Fruit fly (Drosophila melanogaster): ENCODE data around the gene Kaz1-ORFB.
A peak's percentile ranks its signal among the peaks of the same experiment; 100 is the strongest.

Kaz1-ORFB gene

DNA sequence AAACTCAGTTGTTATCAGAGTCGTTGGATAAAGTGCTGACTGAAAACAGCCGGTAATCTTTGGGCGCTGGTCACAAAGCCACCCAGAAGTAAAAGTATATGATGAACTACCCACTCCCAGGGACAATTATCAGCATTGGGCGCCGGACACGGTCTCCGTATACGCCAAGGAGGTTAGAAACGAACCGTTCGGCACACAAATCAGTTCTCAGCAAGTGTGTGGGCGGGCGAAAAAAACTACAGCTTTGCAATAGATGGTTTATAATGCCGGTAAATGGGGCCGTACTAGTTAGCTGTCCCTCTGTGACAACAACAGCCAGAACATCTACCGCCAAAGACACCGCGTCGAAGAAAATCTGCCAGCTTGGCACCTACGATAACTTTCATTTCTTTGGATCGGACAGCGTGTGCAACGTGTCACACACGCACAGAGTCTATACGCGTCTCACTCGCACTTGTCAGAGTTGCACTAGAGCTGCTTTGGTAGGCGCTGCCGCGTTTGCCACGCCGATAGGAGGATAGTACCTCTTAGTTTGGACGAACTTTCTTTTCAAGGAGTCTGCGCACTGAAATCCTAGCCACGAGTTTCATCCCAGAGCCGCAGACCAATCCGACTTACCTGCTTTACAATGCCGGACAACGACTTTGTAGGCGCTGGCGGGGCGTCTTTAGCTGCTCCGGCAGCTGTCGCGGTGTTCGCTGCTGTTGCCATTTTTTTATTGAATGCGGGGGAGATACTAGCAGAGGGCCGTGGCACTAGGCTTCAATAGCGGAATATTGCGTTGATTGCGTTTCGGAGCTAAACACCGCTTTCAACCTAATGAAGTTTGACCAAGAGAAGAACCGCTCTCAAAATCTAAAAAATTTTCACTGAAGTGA lies 47.3 kb downstream of the Kaz1-ORFB start:
- TF ChIP-seq Mnt (GFP tag; optimal IDR thresholded peaks at IDR 0.05) (peak; percentile 48), cic (GFP tag; optimal IDR thresholded peaks at IDR 0.05) (no peak), CG33017 (tag; optimal IDR thresholded peaks at IDR 0.05) (no peak)

- TF ChIP-seq bab1 (GFP tag; optimal IDR thresholded peaks at IDR 0.05) (peak; percentile 19), toe (GFP tag; optimal IDR thresholded peaks at IDR 0.05) (peak; percentile 76), CG7045 (GFP tag; optimal IDR thresholded peaks at IDR 0.05) (no peak), Mnt (GFP tag; optimal IDR thresholded peaks at IDR 0.05) (peak; percentile 17), pad (GFP tag; optimal IDR thresholded peaks at IDR 0.05) (peak; percentile 6), tj (GFP tag; optimal IDR thresholded peaks at IDR 0.05) (peak; percentile 26), CG11617 (GFP tag; optimal IDR thresholded peaks at IDR 0.05) (peak; percentile 69), CG33017 (tag; optimal IDR thresholded peaks at IDR 0.05) (no peak), CG1620 (GFP tag; optimal IDR thresholded peaks at IDR 0.05) (peak; percentile 63), CG7101 (tag; optimal IDR thresholded peaks at IDR 0.05) (peak; percentile 53), Crg-1 (GFP tag; optimal IDR thresholded peaks at IDR 0.05) (peak; percentile 20), ovo (GFP tag; optimal IDR thresholded peaks at IDR 0.05) (peak; percentile 46), Hr96 (GFP tag; optimal IDR thresholded peaks at IDR 0.05) (peak; percentile 42), CG12768 (GFP tag; optimal IDR thresholded peaks at IDR 0.05) (no peak)
Observed at dm6 chr3L:264378-265151, 48.1 kb downstream of the Kaz1-ORFB start, which contains the start of the genes Tudor-SN and mRpL17. Gene Tudor-SN, minus strand, starts transcription at chr3L:264380. Gene mRpL17, plus strand, starts transcription at chr3L:264779.

- no peak for TF ChIP-seq Crg-1 (GFP tag; optimal IDR thresholded peaks at IDR 0.05)
- no peak for TF ChIP-seq CG33017 (tag; optimal IDR thresholded peaks at IDR 0.05)
- TF ChIP-seq Clk (GFP tag; optimal IDR thresholded peaks at IDR 0.05) = no peak
- TF ChIP-seq bab1 (GFP tag; optimal IDR thresholded peaks at IDR 0.05) = no peak
- TF ChIP-seq CG11617 (GFP tag; optimal IDR thresholded peaks at IDR 0.05) = no peak
- no peak for TF ChIP-seq CG1620 (GFP tag; optimal IDR thresholded peaks at IDR 0.05)
- no peak for TF ChIP-seq cic (GFP tag; optimal IDR thresholded peaks at IDR 0.05)
- no peak for TF ChIP-seq pad (GFP tag; optimal IDR thresholded peaks at IDR 0.05)
Observed at dm6 chr3L:265808-266207, 49.4 kb downstream of the Kaz1-ORFB start, which contains the start of gene CG34263. Gene CG34263, minus strand, starts transcription at chr3L:265908.

DNA sequence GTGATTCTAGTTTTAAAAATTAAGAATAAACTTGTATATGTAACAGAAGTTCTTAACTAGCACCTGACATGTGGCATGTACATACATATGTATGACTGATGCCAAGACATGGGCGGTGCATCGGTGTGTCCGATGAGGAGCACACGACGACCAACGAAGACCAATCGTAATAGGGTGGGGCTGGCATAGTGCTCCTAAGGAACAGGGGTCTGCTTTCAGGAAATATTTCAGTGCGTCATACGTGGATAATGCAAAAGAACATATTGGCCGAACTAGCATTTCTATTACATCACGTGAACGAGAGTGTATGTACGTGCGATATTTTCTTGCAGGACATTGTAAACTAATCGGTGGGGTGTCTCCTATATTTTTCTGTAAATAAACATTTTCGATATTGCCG lies 50.7 kb downstream of the Kaz1-ORFB start, which contains the start of gene miple1:
TSS of gene miple1 (plus strand) at position 217 of the 400 bp plus-strand sequence.
- TF ChIP-seq CG5204 (GFP tag; optimal IDR thresholded peaks at IDR 0.05) = no peak
- TF ChIP-seq kay (GFP tag; ENCODE audit: borderline replicate concordance) = no peak
- no peak for TF ChIP-seq CG14711 (tag; optimal IDR thresholded peaks at IDR 0.05)
- no peak for TF ChIP-seq toe (GFP tag; optimal IDR thresholded peaks at IDR 0.05)
- TF ChIP-seq cic (GFP tag; optimal IDR thresholded peaks at IDR 0.05) = no peak
- TF ChIP-seq Clk (GFP tag; optimal IDR thresholded peaks at IDR 0.05) = no peak
- no peak for TF ChIP-seq Mnt (GFP tag; optimal IDR thresholded peaks at IDR 0.05)
- no peak for TF ChIP-seq bab1 (GFP tag; optimal IDR thresholded peaks at IDR 0.05)

DNA sequence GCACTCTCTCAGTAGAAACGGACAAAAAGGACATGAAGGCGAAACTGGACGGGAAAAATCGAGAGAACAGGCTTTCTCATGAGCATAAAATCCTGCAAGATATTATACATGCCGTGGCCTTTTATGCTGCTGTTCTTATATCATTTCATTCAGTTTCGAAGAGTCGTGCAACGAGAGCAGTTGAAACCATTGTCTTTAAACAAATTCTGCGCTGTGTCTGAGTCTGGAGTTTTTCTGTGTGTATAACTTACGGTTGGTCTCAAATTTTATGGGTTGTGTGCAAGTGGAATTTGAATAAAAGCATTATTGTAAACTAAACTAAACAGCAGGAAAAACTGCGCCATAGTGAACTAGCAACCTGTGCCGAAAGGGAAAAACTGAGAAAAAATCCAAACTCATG lies 51.2 kb downstream of the Kaz1-ORFB start:
- TF ChIP-seq CG33017 (tag; optimal IDR thresholded peaks at IDR 0.05) (no peak), Clk (GFP tag; optimal IDR thresholded peaks at IDR 0.05) (no peak), Hr96 (GFP tag; optimal IDR thresholded peaks at IDR 0.05) (no peak), CG11617 (GFP tag; optimal IDR thresholded peaks at IDR 0.05) (no peak), kay (GFP tag; ENCODE audit: borderline replicate concordance) (no peak), pad (GFP tag; optimal IDR thresholded peaks at IDR 0.05) (no peak), ovo (GFP tag; optimal IDR thresholded peaks at IDR 0.05) (no peak), CG14711 (tag; optimal IDR thresholded peaks at IDR 0.05) (no peak), cic (GFP tag; optimal IDR thresholded peaks at IDR 0.05) (no peak), cnc (optimal IDR thresholded peaks at IDR 0.05) (no peak), Crg-1 (GFP tag; optimal IDR thresholded peaks at IDR 0.05) (no peak), CG7045 (GFP tag; optimal IDR thresholded peaks at IDR 0.05) (no peak), CG1620 (GFP tag; optimal IDR thresholded peaks at IDR 0.05) (no peak), tj (GFP tag; optimal IDR thresholded peaks at IDR 0.05) (no peak), CG12768 (GFP tag; optimal IDR thresholded peaks at IDR 0.05) (no peak), bab1 (GFP tag; optimal IDR thresholded peaks at IDR 0.05) (no peak), toe (GFP tag; optimal IDR thresholded peaks at IDR 0.05) (no peak)

Measured in whole organism, adult.